Fruit fly (Drosophila melanogaster) whole organism, embryonic: Measurements from ENCODE around the gene Srp14.

Experiments
- Blimp-1 ChIP-seq: fragments of 200-800 bp; sonication (Bioruptor generic); optimal IDR thresholded peaks from 3 replicates; lab custom pipeline; 2018; ENCODE audit warnings: missing biosample characterization, missing genetic modification characterization, mild to moderate bottlenecking, moderate library complexity, missing genetic modification reagents
- CG10431 ChIP-seq: fragments of 200-800 bp; sonication (Bioruptor generic); optimal IDR thresholded peaks from 3 replicates; lab custom pipeline; 2018; ENCODE audit warnings: missing biosample characterization, mild to moderate bottlenecking, missing genetic modification characterization
- CG10543 ChIP-seq: fragments of 200-800 bp; sonication (Bioruptor generic); optimal IDR thresholded peaks from 3 replicates; lab custom pipeline; 2017; ENCODE audit warnings: missing biosample characterization, mild to moderate bottlenecking, missing genetic modification characterization, moderate library complexity
- CG12769 ChIP-seq: fragments of 200-800 bp; sonication (Bioruptor generic); optimal IDR thresholded peaks from 2 replicates; lab custom pipeline; 2019; ENCODE audit warnings: missing biosample characterization, mild to moderate bottlenecking, missing genetic modification characterization, moderate library complexity
- CG13287 ChIP-seq: fragments of 200-800 bp; sonication (Bioruptor generic); IDR thresholded peaks from 2 replicates; pipeline ENCODE4 v1.3.6; 2022; ENCODE audit warnings: missing biosample characterization, missing genetic modification characterization; ENCODE audit not compliant: partially characterized antibody
- CG13296 ChIP-seq: fragments of 200-800 bp; sonication (Bioruptor generic); optimal IDR thresholded peaks from 3 replicates; lab custom pipeline; 2018; ENCODE audit warnings: missing biosample characterization, mild to moderate bottlenecking, missing genetic modification characterization
- CG13775 ChIP-seq: fragments of 200-800 bp; sonication (Bioruptor generic); optimal IDR thresholded peaks from 3 replicates; lab custom pipeline; 2017; ENCODE audit warnings: missing biosample characterization, mild to moderate bottlenecking, missing genetic modification characterization
- CG1529 ChIP-seq: fragments of 200-800 bp; sonication (Bioruptor generic); optimal IDR thresholded peaks from 3 replicates; lab custom pipeline; 2018; ENCODE audit warnings: missing biosample characterization, missing genetic modification characterization
- CG18476 ChIP-seq: fragments of 200-800 bp; sonication (Bioruptor generic); optimal IDR thresholded peaks from 2 replicates; lab custom pipeline; 2016; ENCODE audit warnings: missing biosample characterization, mild to moderate bottlenecking, missing genetic modification characterization
- CG3163 ChIP-seq: fragments of 200-800 bp; sonication (Bioruptor generic); optimal IDR thresholded peaks from 3 replicates; lab custom pipeline; 2016; ENCODE audit warnings: missing biosample characterization, missing genetic modification characterization
- CG32767 ChIP-seq: fragments of 200-800 bp; sonication (Bioruptor generic); IDR thresholded peaks from 2 replicates; pipeline ENCODE4 v1.3.6; 2022; ENCODE audit warnings: missing biosample characterization, missing genetic modification characterization
- CG34224 ChIP-seq: fragments of 200-800 bp; sonication (Bioruptor generic); IDR thresholded peaks from 3 replicates; pipeline ENCODE4 v1.3.6; 2022; ENCODE audit warnings: missing biosample characterization, missing genetic modification characterization; ENCODE audit not compliant: partially characterized antibody
- CG34376 ChIP-seq: fragments of 200-800 bp; sonication (Bioruptor generic); optimal IDR thresholded peaks from 2 replicates; lab custom pipeline; 2018; ENCODE audit warnings: missing biosample characterization, mild to moderate bottlenecking, missing genetic modification characterization
- CG3995 ChIP-seq: fragments of 200-800 bp; sonication (Bioruptor generic); optimal IDR thresholded peaks from 3 replicates; lab custom pipeline; 2016; ENCODE audit warnings: missing biosample characterization, missing genetic modification characterization
- CG4854 ChIP-seq: fragments of 200-800 bp; sonication (Bioruptor generic); optimal IDR thresholded peaks from 2 replicates; lab custom pipeline; 2016; ENCODE audit warnings: missing biosample characterization, missing genetic modification characterization, inconsistent platforms
- CG5180 ChIP-seq: fragments of 200-800 bp; sonication (Bioruptor generic); optimal IDR thresholded peaks from 3 replicates; lab custom pipeline; 2017; ENCODE audit warnings: missing biosample characterization, missing genetic modification characterization, mild to moderate bottlenecking, moderate library complexity, missing genetic modification reagents
- CG7271 ChIP-seq: fragments of 200-800 bp; sonication (Bioruptor generic); optimal IDR thresholded peaks from 2 replicates; lab custom pipeline; 2018; ENCODE audit warnings: missing biosample characterization, mild to moderate bottlenecking, missing genetic modification characterization, moderate library complexity
- CrebB ChIP-seq: fragments of 200-800 bp; sonication (Bioruptor generic); optimal IDR thresholded peaks from 3 replicates; lab custom pipeline; 2018; ENCODE audit warnings: missing biosample characterization, mild to moderate bottlenecking, missing genetic modification characterization
- Deaf1 ChIP-seq: fragments of 200-800 bp; optimal IDR thresholded peaks from 3 replicates; lab custom pipeline; 2019; ENCODE audit warnings: missing biosample characterization, mild to moderate bottlenecking, missing genetic modification characterization, moderate library complexity
- Ets65A ChIP-seq: fragments of 200-800 bp; sonication (Bioruptor generic); peaks from one replicate; lab custom pipeline; 2016; ENCODE audit warnings: missing biosample characterization, missing genetic modification characterization
- GATAe ChIP-seq: fragments of 200-800 bp; sonication (Bioruptor generic); conservative IDR thresholded peaks from 2 replicates; pipeline ENCODE4 v1.3.6; 2022; ENCODE audit warnings: missing biosample characterization, missing genetic modification characterization
- Hr78 ChIP-seq, 2 experiments: fragments of 200-800 bp in 1 of 2; fragments of >200 bp in 1 of 2; sonication (Bioruptor generic) in 1 of 2; optimal IDR thresholded peaks; 2 replicates each; lab custom pipeline; 2017 to 2019; ENCODE audit warnings: missing biosample characterization in 2 of 2, missing genetic modification characterization in 2 of 2, mild to moderate bottlenecking in 1 of 2, moderate library complexity in 1 of 2
- Jarid2 ChIP-seq: fragments of 200-800 bp; sonication (Bioruptor generic); optimal IDR thresholded peaks from 3 replicates; lab custom pipeline; 2017; ENCODE audit warnings: mild to moderate bottlenecking, missing biosample characterization, missing genetic modification reagents, missing genetic modification characterization
- Optix ChIP-seq: fragments of 200-800 bp; sonication (Bioruptor generic); IDR thresholded peaks from 3 replicates; pipeline ENCODE4 v1.3.6; 2022; ENCODE audit warnings: missing biosample characterization, missing genetic modification characterization
- Rfx ChIP-seq: fragments of 200-800 bp; sonication (Bioruptor generic); IDR thresholded peaks from 2 replicates; pipeline ENCODE4 v1.3.6; 2022; ENCODE audit warnings: missing biosample characterization, missing genetic modification characterization
- TFAM ChIP-seq: fragments of 200-800 bp; sonication (Bioruptor generic); optimal IDR thresholded peaks from 2 replicates; lab custom pipeline; 2017; ENCODE audit warnings: missing biosample characterization, missing genetic modification characterization, inconsistent platforms
- ato ChIP-seq: fragments of 200-800 bp; sonication (Bioruptor generic); IDR thresholded peaks from 2 replicates; pipeline ENCODE4 v1.3.6; 2022; ENCODE audit warnings: missing biosample characterization, missing genetic modification characterization; ENCODE audit not compliant: partially characterized antibody
- az2 ChIP-seq: fragments of 200-800 bp; sonication (Bioruptor generic); optimal IDR thresholded peaks from 3 replicates; lab custom pipeline; 2016; ENCODE audit warnings: missing biosample characterization, missing genetic modification characterization
- bbx ChIP-seq: fragments of 200-800 bp; sonication (Bioruptor generic); IDR thresholded peaks from 2 replicates; pipeline ENCODE4 v1.3.6; 2022; ENCODE audit warnings: missing biosample characterization, missing genetic modification characterization; ENCODE audit not compliant: partially characterized antibody
- br ChIP-seq: fragments of >200 bp; optimal IDR thresholded peaks from 2 replicates; lab custom pipeline; 2017
- chinmo ChIP-seq: fragments of 200-800 bp; sonication (Bioruptor generic); IDR thresholded peaks from 4 replicates; pipeline ENCODE4 v1.3.6; 2022; ENCODE audit warnings: missing biosample characterization, missing genetic modification characterization; ENCODE audit not compliant: partially characterized antibody
- ci ChIP-seq: fragments of 200-800 bp; sonication (Bioruptor generic); IDR thresholded peaks from 3 replicates; pipeline ENCODE4 v1.3.6; 2022; ENCODE audit warnings: missing biosample characterization, missing genetic modification characterization
- corto ChIP-seq: fragments of 200-800 bp; sonication (Bioruptor generic); optimal IDR thresholded peaks from 2 replicates; lab custom pipeline; 2016; ENCODE audit warnings: missing biosample characterization, mild to moderate bottlenecking, missing genetic modification characterization, moderate library complexity
- croc ChIP-seq: fragments of 200-800 bp; sonication (Bioruptor generic); conservative IDR thresholded peaks from 3 replicates; pipeline ENCODE4 v1.3.6; 2022; ENCODE audit warnings: missing biosample characterization, missing genetic modification characterization
- grn ChIP-seq: fragments of 200-800 bp; sonication (Bioruptor generic); optimal IDR thresholded peaks from 3 replicates; lab custom pipeline; 2017; ENCODE audit warnings: missing biosample characterization, missing genetic modification characterization
- lbe ChIP-seq: fragments of 200-800 bp; sonication (Bioruptor generic); optimal IDR thresholded peaks from 2 replicates; lab custom pipeline; 2016; ENCODE audit warnings: missing biosample characterization, mild to moderate bottlenecking, missing genetic modification characterization
- maf-S ChIP-seq: fragments of 200-800 bp; sonication (Bioruptor generic); optimal IDR thresholded peaks from 2 replicates; lab custom pipeline; 2016; ENCODE audit warnings: missing biosample characterization, missing genetic modification characterization
- nom ChIP-seq: fragments of 200-800 bp; sonication (Bioruptor generic); optimal IDR thresholded peaks from 2 replicates; lab custom pipeline; 2017; ENCODE audit warnings: missing biosample characterization, missing genetic modification characterization, mild to moderate bottlenecking, moderate library complexity, missing genetic modification reagents
- oc ChIP-seq: fragments of 200-800 bp; sonication (Bioruptor generic); optimal IDR thresholded peaks from 2 replicates; lab custom pipeline; 2018; ENCODE audit warnings: missing biosample characterization, mild to moderate bottlenecking, missing genetic modification characterization, moderate library complexity
- odd ChIP-seq: fragments of 200-800 bp; sonication (Bioruptor generic); optimal IDR thresholded peaks from 2 replicates; lab custom pipeline; 2017; ENCODE audit warnings: missing biosample characterization, mild to moderate bottlenecking, missing genetic modification characterization
- pfk ChIP-seq: fragments of 200-800 bp; sonication (Bioruptor generic); optimal IDR thresholded peaks from 2 replicates; lab custom pipeline; 2018; ENCODE audit warnings: missing biosample characterization, mild to moderate bottlenecking, missing genetic modification characterization, moderate library complexity
- sens ChIP-seq: fragments of 200-800 bp; sonication (Bioruptor generic); peaks from one replicate; lab custom pipeline; 2016; ENCODE audit warnings: missing biosample characterization, missing genetic modification characterization
- slp2 ChIP-seq: fragments of 200-800 bp; sonication (Bioruptor generic); optimal IDR thresholded peaks from 2 replicates; lab custom pipeline; 2016; ENCODE audit warnings: missing biosample characterization, missing genetic modification characterization
- stwl ChIP-seq: fragments of 200-800 bp; sonication (Bioruptor generic); optimal IDR thresholded peaks from 3 replicates; lab custom pipeline; 2018; ENCODE audit warnings: missing biosample characterization, mild to moderate bottlenecking, missing genetic modification characterization, moderate library complexity
- vnd ChIP-seq: fragments of 200-800 bp; sonication (Bioruptor generic); IDR thresholded peaks from 3 replicates; pipeline ENCODE4 v1.3.6; 2022; ENCODE audit warnings: missing biosample characterization, missing genetic modification characterization; ENCODE audit not compliant: partially characterized antibody
- z ChIP-seq: fragments of 200-800 bp; sonication (Bioruptor generic); IDR thresholded peaks from 3 replicates; pipeline ENCODE4 v1.3.6; 2022; ENCODE audit warnings: missing biosample characterization, missing genetic modification characterization

Gene Srp14

DNA sequence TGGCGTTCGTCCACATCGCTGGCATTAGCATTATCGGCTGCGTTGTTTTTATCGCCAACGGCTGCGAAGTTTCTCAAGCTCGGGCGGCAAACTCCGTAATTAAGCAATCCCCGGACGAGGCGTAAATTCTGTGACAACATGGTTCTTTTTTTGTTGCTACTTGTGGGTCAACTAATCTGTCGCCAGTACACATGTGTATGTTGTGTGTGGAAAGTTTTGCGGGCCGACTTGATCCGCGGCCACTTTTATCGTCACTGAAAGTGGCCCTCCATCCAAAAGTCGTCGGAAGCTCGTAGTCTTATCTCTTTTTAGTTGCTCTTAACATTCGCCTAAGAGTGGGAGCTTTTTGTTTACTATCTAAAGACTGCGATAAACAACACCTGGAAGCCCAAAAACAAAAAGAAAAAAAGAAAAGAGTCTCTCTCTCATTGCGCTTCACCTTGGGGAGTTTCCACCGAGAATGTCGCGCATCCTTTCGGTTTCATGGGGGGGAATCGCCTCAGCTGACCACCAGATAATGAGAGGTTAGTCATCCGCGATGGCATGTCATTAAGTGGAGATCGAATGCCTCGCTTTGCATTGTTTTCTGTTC, 16.0 kb upstream of the Srp14 start, which contains the start of gene CG10877 (continued):
- TF ChIP-seq nom (GFP tag; lab: Kevin White, UChicago): peak; percentile 71
- TF ChIP-seq CG10543 (GFP tag; lab: Kevin White, UChicago): peak; percentile 43
- TF ChIP-seq ci: 0 out of 3 replicates have a peak, but pooled peaks have one; percentile 7
- TF ChIP-seq CG5180 (GFP tag; lab: Kevin White, UChicago): peak; percentile 5
- TF ChIP-seq CG34224: peak; percentile 28; the same call in 1 of the 3 replicates
- peak in 1 of 2 experiments; percentile 36 for TF ChIP-seq Hr78 (GFP tag; optimal IDR thresholded peaks at IDR 0.05; lab: Kevin White, UChicago)
- no peak for TF ChIP-seq CG1529 (GFP tag; lab: Kevin White, UChicago)
- TF ChIP-seq Deaf1 (tag; lab: Kevin White, UChicago): peak; percentile 36
- no peak for TF ChIP-seq slp2
- TF ChIP-seq CG3163: peak; percentile 92
- peak; percentile 64 for TF ChIP-seq CG34376 (GFP tag; lab: Kevin White, UChicago)
- TF ChIP-seq odd: peak; percentile 22
- 0 out of 4 replicates have a peak, but pooled peaks have one; percentile 36 for TF ChIP-seq chinmo (GFP tag; lab: Robert Waterston, UW)
- TF ChIP-seq sens: peak; percentile 18
- no peak for TF ChIP-seq CrebB (tag; lab: Kevin White, UChicago)

DNA sequence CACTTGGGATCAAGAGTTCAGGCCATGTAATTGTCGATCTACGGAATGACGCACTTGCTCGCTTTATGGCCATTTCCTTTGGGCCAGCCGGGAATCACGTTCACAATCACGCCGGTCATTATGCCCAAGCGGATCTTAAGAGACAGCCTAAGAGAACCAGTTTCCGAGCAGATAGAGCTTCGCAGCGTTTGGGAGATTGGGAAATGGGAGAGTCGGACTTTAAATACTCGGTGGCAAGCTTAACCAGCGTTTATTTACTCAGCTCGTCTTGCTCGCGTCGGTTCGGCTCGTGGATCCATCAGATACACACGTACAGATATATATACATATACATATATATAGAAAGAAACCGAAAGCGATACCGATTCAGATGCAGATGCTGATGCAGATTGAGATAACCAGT, 14.4 kb upstream of the Srp14 start:
- TF ChIP-seq vnd (GFP tag; lab: Robert Waterston, UW) (no peak), corto (GFP tag; lab: Kevin White, UChicago) (peak; percentile 20), CG34376 (GFP tag; lab: Kevin White, UChicago) (peak; percentile 17), Blimp-1 (GFP tag; lab: Kevin White, UChicago) (peak; percentile 95), CG7271 (tag; lab: Kevin White, UChicago) (no peak), pfk (GFP tag; lab: Kevin White, UChicago) (no peak), Optix (GFP tag; lab: Robert Waterston, UW) (no peak), croc (GFP tag; lab: Robert Waterston, UW) (no peak), chinmo (GFP tag; lab: Robert Waterston, UW) (peak; percentile 61; the same call in 1 of the 4 replicates), lbe (GFP tag; lab: Kevin White, UChicago) (peak; percentile 3), CG32767 (0 out of 2 replicates have a peak, but pooled peaks have one; percentile 28), az2 (GFP tag; lab: Kevin White, UChicago) (no peak), z (GFP tag; lab: Robert Waterston, UW) (peak; percentile 74; the same call in 2 of the 3 replicates), CG10431 (GFP tag; lab: Kevin White, UChicago) (peak; percentile 28), GATAe (GFP tag; lab: Robert Waterston, UW) (no peak), CG13296 (no peak), Jarid2 (GFP tag; lab: Kevin White, UChicago) (peak; percentile 58), nom (GFP tag; lab: Kevin White, UChicago) (peak; percentile 54), bbx (peak; percentile 35; the same call in 1 of the 2 replicates), CG3163 (peak; percentile 86), CG18476 (GFP tag; lab: Kevin White, UChicago) (no peak), CG5180 (GFP tag; lab: Kevin White, UChicago) (peak; percentile 13), CG3995 (peak; percentile 12), stwl (tag; lab: Kevin White, UChicago) (no peak), Rfx (GFP tag; lab: Robert Waterston, UW) (no peak), ato (GFP tag; lab: Robert Waterston, UW) (0 out of 2 replicates have a peak, but pooled peaks have one; percentile 27), Deaf1 (tag; lab: Kevin White, UChicago) (peak; percentile 69), br (lab: Kevin White, UChicago) (no peak), CG4854 (GFP tag; lab: Kevin White, UChicago) (no peak), grn (peak; percentile 76), CG13287 (peak; percentile 36; the same call in 1 of the 2 replicates), CG12769 (tag; lab: Kevin White, UChicago) (peak; percentile 46), ci (peak; percentile 49; the same call in 2 of the 3 replicates), CG13775 (no peak), maf-S (GFP tag; lab: Kevin White, UChicago) (no peak), oc (tag; lab: Kevin White, UChicago) (peak; percentile 42), Ets65A (peak; percentile 38), TFAM (GFP tag; lab: Kevin White, UChicago) (no peak)
